Fruit fly (Drosophila melanogaster) whole organism, embryonic: ENCODE results near the gene Inx5.

Source experiments
- CG1024 ChIP-seq: fragments of 200-800 bp; sonication (Bioruptor generic); IDR thresholded peaks from 2 replicates; pipeline ENCODE4 v1.3.6; 2022; ENCODE audit warnings: missing biosample characterization, missing genetic modification characterization
- CG13424 ChIP-seq: fragments of 200-800 bp; sonication (Bioruptor generic); optimal IDR thresholded peaks from 2 replicates; lab custom pipeline; 2019; ENCODE audit warnings: missing biosample characterization, mild to moderate bottlenecking, missing genetic modification characterization, moderate library complexity
- CG15696 ChIP-seq: fragments of 200-800 bp; sonication (Bioruptor generic); optimal IDR thresholded peaks from 2 replicates; lab custom pipeline; 2019; ENCODE audit warnings: missing biosample characterization, mild to moderate bottlenecking, missing genetic modification characterization, moderate library complexity
- CG1603 ChIP-seq: fragments of 200-800 bp; sonication (Bioruptor generic); optimal IDR thresholded peaks from 2 replicates; lab custom pipeline; 2019; ENCODE audit warnings: missing biosample characterization, mild to moderate bottlenecking, missing genetic modification characterization, moderate library complexity
- CG16779 ChIP-seq: fragments of 200-800 bp; sonication (Bioruptor generic); IDR thresholded peaks from 2 replicates; pipeline ENCODE4 v1.3.6; 2022; ENCODE audit warnings: missing biosample characterization, missing genetic modification characterization
- CG30403 ChIP-seq: fragments of 200-800 bp; sonication (Bioruptor generic); optimal IDR thresholded peaks from 3 replicates; lab custom pipeline; 2016; ENCODE audit warnings: missing biosample characterization, missing genetic modification characterization
- CG8765 ChIP-seq: fragments of 200-800 bp; sonication (Bioruptor generic); IDR thresholded peaks from 2 replicates; pipeline ENCODE4 v1.3.6; 2022; ENCODE audit warnings: missing biosample characterization, missing genetic modification characterization
- Drgx ChIP-seq: fragments of 200-800 bp; sonication (Bioruptor generic); IDR thresholded peaks from 2 replicates; pipeline ENCODE4 v1.3.6; 2022; ENCODE audit warnings: missing biosample characterization, missing genetic modification characterization
- Ets65A ChIP-seq: fragments of 200-800 bp; sonication (Bioruptor generic); peaks from one replicate; lab custom pipeline; 2016; ENCODE audit warnings: missing biosample characterization, missing genetic modification characterization
- NC2α ChIP-seq: fragments of 200-800 bp; sonication (Bioruptor generic); optimal IDR thresholded peaks from 2 replicates; lab custom pipeline; 2016; ENCODE audit warnings: missing biosample characterization, missing genetic modification characterization
- Nf-YA ChIP-seq: fragments of 200-800 bp; sonication (Bioruptor generic); IDR thresholded peaks from 2 replicates; pipeline ENCODE4 v1.3.6; 2022; ENCODE audit warnings: missing biosample characterization, missing genetic modification characterization
- Side ChIP-seq: fragments of 200-800 bp; sonication (Bioruptor generic); optimal IDR thresholded peaks from 2 replicates; lab custom pipeline; 2016; ENCODE audit warnings: missing biosample characterization, missing genetic modification characterization
- Spps ChIP-seq: fragments of 200-800 bp; sonication (Bioruptor generic); optimal IDR thresholded peaks from 2 replicates; lab custom pipeline; 2018; ENCODE audit warnings: missing biosample characterization, mild to moderate bottlenecking, missing genetic modification characterization
- Trl ChIP-seq, 3 experiments: fragments of >200 bp in 2 of 3; fragments of 200-800 bp in 1 of 3; sonication (Bioruptor generic) in 1 of 3; optimal IDR thresholded peaks; 2 replicates in 1 of 3; 3 replicates in 2 of 3; lab custom pipeline; 2016 to 2017; ENCODE audit warnings: missing biosample characterization in 1 of 3, missing genetic modification characterization in 1 of 3
- Xrp1 ChIP-seq: fragments of 200-800 bp; sonication (Bioruptor generic); IDR thresholded peaks from 2 replicates; pipeline ENCODE4 v1.3.6; 2022; ENCODE audit warnings: missing biosample characterization, missing genetic modification characterization
- dmrt11E ChIP-seq: fragments of 200-800 bp; sonication (Bioruptor generic); optimal IDR thresholded peaks from 3 replicates; lab custom pipeline; 2018; ENCODE audit warnings: missing biosample characterization, mild to moderate bottlenecking, missing genetic modification characterization, moderate library complexity
- gem ChIP-seq: fragments of 200-800 bp; sonication (Bioruptor generic); optimal IDR thresholded peaks from 2 replicates; lab custom pipeline; 2019; ENCODE audit warnings: missing biosample characterization, mild to moderate bottlenecking, missing genetic modification characterization, moderate library complexity
- gro ChIP-seq: fragments of 200-800 bp; sonication (Bioruptor generic); optimal IDR thresholded peaks from 2 replicates; lab custom pipeline; 2016; ENCODE audit warnings: missing biosample characterization, missing genetic modification characterization
- ham ChIP-seq: fragments of 200-800 bp; sonication (Bioruptor generic); IDR thresholded peaks from 2 replicates; pipeline ENCODE4 v1.3.6; 2022; ENCODE audit warnings: missing biosample characterization, missing genetic modification characterization
- phol ChIP-seq: fragments of 200-800 bp; sonication (Bioruptor generic); optimal IDR thresholded peaks from 3 replicates; lab custom pipeline; 2018; ENCODE audit warnings: missing biosample characterization, mild to moderate bottlenecking, missing genetic modification characterization, moderate library complexity
- prd ChIP-seq, 3 experiments: fragments of >200 bp in 2 of 3; fragments of 200-800 bp in 1 of 3; sonication (Bioruptor generic) in 1 of 3; optimal IDR thresholded peaks in 2 of 3; IDR thresholded peaks in 1 of 3; 2 replicates in 2 of 3; 3 replicates in 1 of 3; pipeline versions ENCODE4 v1.3.6 to Lab custom; 2017 to 2022; ENCODE audit warnings: missing biosample characterization in 1 of 3, missing genetic modification characterization in 1 of 3
- sens ChIP-seq: fragments of 200-800 bp; sonication (Bioruptor generic); peaks from one replicate; lab custom pipeline; 2016; ENCODE audit warnings: missing biosample characterization, missing genetic modification characterization
- sens-2 ChIP-seq: fragments of 200-800 bp; sonication (Bioruptor generic); IDR thresholded peaks from 2 replicates; pipeline ENCODE4 v1.3.6; 2022; ENCODE audit warnings: missing biosample characterization, missing genetic modification characterization
- trh ChIP-seq: fragments of 200-800 bp; sonication (Bioruptor generic); optimal IDR thresholded peaks from 2 replicates; lab custom pipeline; 2016; ENCODE audit warnings: missing biosample characterization, missing genetic modification characterization
- zen ChIP-seq: fragments of 200-800 bp; sonication (Bioruptor generic); optimal IDR thresholded peaks from 3 replicates; lab custom pipeline; 2018; ENCODE audit warnings: missing biosample characterization, mild to moderate bottlenecking, missing genetic modification characterization, moderate library complexity
- zen2 ChIP-seq: fragments of 200-800 bp; sonication (Bioruptor generic); IDR thresholded peaks from 3 replicates; pipeline ENCODE4 v1.3.6; 2022; ENCODE audit warnings: missing biosample characterization, missing genetic modification characterization; ENCODE audit not compliant: partially characterized antibody

The Inx5 gene

dm6 chrX:19124288-19124687 is 46.4 kb downstream of the Inx5 start, which contains the start of gene CG15882:
TSS of gene CG15882 (minus strand) at chrX:19124388.
- TF ChIP-seq CG30403, result no peak
- TF ChIP-seq Trl (optimal IDR thresholded peaks at IDR 0.05; lab: Kevin White, UChicago), result no peak
- TF ChIP-seq Trl (GFP tag; optimal IDR thresholded peaks at IDR 0.05; lab: Kevin White, UChicago), result no peak
- no peak for TF ChIP-seq CG1024 (GFP tag; lab: Robert Waterston, UW)
- no peak for TF ChIP-seq CG13424
- no peak for TF ChIP-seq zen2 (GFP tag; lab: Robert Waterston, UW)
- no peak for TF ChIP-seq NC2α (GFP tag; lab: Kevin White, UChicago)
- TF ChIP-seq ham (GFP tag; lab: Robert Waterston, UW), result no peak

dm6 chrX:19120367-19120766 is 50.3 kb downstream of the Inx5 start:
- TF ChIP-seq Xrp1 (GFP tag; lab: Robert Waterston, UW), result no peak
- TF ChIP-seq Ets65A (GFP tag; lab: Kevin White, UChicago), result peak; percentile 32
- TF ChIP-seq CG15696 (tag; lab: Kevin White, UChicago), result peak; percentile 42
- TF ChIP-seq dmrt11E (tag; lab: Kevin White, UChicago), result peak; percentile 0
- peak; percentile 46 for TF ChIP-seq Drgx (GFP tag; lab: Robert Waterston, UW)
- TF ChIP-seq gem (tag; lab: Kevin White, UChicago), result peak; percentile 10
- TF ChIP-seq CG16779 (GFP tag; lab: Robert Waterston, UW), result no peak
- no peak for TF ChIP-seq trh (GFP tag; lab: Kevin White, UChicago)
- TF ChIP-seq gro (GFP tag; lab: Kevin White, UChicago), result no peak
- no peak for TF ChIP-seq sens-2 (GFP tag; lab: Robert Waterston, UW)
- TF ChIP-seq Spps (tag; lab: Kevin White, UChicago), result no peak
- TF ChIP-seq phol (tag; lab: Kevin White, UChicago), result peak; percentile 3
- no peak for TF ChIP-seq Nf-YA
- TF ChIP-seq Side (GFP tag; lab: Kevin White, UChicago), result no peak
- peak; percentile 59 for TF ChIP-seq sens (GFP tag; lab: Kevin White, UChicago)
- no peak for TF ChIP-seq prd (optimal IDR thresholded peaks at IDR 0.05; lab: Kevin White, UChicago)
- TF ChIP-seq prd (GFP tag; IDR thresholded peaks at IDR 0.05; lab: Robert Waterston, UW), result 0 out of 3 replicates have a peak, but pooled peaks have one; percentile 47
- TF ChIP-seq CG8765 (GFP tag; lab: Robert Waterston, UW), result no peak
- peak; percentile 37 for TF ChIP-seq CG1603
- TF ChIP-seq zen (tag; lab: Kevin White, UChicago), result peak; percentile 50
